Fruit fly (Drosophila melanogaster) whole organism, wandering third instar larva: Measurements from ENCODE around the gene Acp26Aa.

Source experiments
- Dfd ChIP-seq: fragments of >200 bp; optimal IDR thresholded peaks from 2 replicates; lab custom pipeline; 2017; ENCODE audit warnings: missing biosample characterization, missing genetic modification characterization
- Dif ChIP-seq: fragments of 200-275, 200-300 bp; sonication (Bioruptor generic); optimal IDR thresholded peaks from 2 replicates; lab custom pipeline; 2018; ENCODE audit warnings: missing biosample characterization, missing genetic modification characterization; ENCODE audit not compliant: partially characterized antibody
- Hr78 ChIP-seq: fragments of >200 bp; optimal IDR thresholded peaks from 2 replicates; lab custom pipeline; 2017; ENCODE audit warnings: missing biosample characterization, missing genetic modification characterization
- br ChIP-seq: fragments of 200-800 bp; sonication (Bioruptor generic); optimal IDR thresholded peaks from 2 replicates; lab custom pipeline; 2016; ENCODE audit warnings: missing biosample characterization, missing genetic modification characterization
- brk ChIP-seq: fragments of 200-800 bp; sonication (Bioruptor generic); optimal IDR thresholded peaks from 2 replicates; lab custom pipeline; 2016; ENCODE audit warnings: missing biosample characterization, mild to moderate bottlenecking, missing genetic modification characterization
- dsf ChIP-seq: sonication (Bioruptor generic); optimal IDR thresholded peaks from 2 replicates; lab custom pipeline; 2016; ENCODE audit warnings: missing biosample characterization, missing genetic modification characterization, borderline replicate concordance
- h ChIP-seq: fragments of 200-800 bp; sonication (Bioruptor generic); optimal IDR thresholded peaks from 3 replicates; lab custom pipeline; 2016; ENCODE audit warnings: missing biosample characterization, mild to moderate bottlenecking, missing genetic modification characterization
- lola ChIP-seq: fragments of >200 bp; optimal IDR thresholded peaks from 2 replicates; lab custom pipeline; 2017; ENCODE audit warnings: missing biosample characterization, missing genetic modification characterization
- pan ChIP-seq: fragments of >200 bp; optimal IDR thresholded peaks from 2 replicates; lab custom pipeline; 2017
- tai ChIP-seq: sonication (Bioruptor generic); optimal IDR thresholded peaks from 2 replicates; lab custom pipeline; 2016; ENCODE audit warnings: missing biosample characterization, missing genetic modification characterization

DNA sequence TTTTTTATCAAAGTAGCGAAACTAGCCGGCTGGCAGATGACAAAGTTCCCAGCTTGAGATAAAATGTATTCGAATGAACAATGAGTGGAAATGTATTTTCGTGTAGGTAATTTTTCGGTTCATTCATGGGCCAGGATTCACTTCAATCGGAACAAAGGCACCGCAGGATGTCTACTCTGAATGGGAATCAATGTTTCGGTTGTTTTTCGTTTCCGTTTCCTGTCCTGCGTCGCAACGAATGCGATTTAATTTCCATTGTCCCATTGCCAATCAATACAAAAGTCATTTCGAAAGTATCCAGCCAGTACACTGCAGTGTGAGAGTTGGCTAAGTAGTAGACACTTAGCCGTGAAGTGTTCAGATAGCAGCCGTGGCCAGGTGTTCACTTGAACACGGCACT, 3.1 kb downstream of the Acp26Aa start:
- TF ChIP-seq h (GFP tag; lab: Kevin White, UChicago) (no peak), Hr78 (GFP tag; lab: Kevin White, UChicago) (no peak), lola (GFP tag; lab: Kevin White, UChicago) (no peak), Dfd (GFP tag; lab: Kevin White, UChicago) (no peak), br (GFP tag; lab: Kevin White, UChicago) (no peak), Dif (GFP tag; lab: Kevin White, UChicago) (no peak), pan (no peak), tai (no peak), dsf (GFP tag; lab: Kevin White, UChicago) (no peak), brk (GFP tag; lab: Kevin White, UChicago) (no peak)
